Worm (Caenorhabditis elegans): ENCODE data around the gene T27E4.7.
A peak's percentile ranks its signal among the peaks of the same experiment; 100 is the strongest.

Gene T27E4.7

ce11 chrV:9094060-9094628 is 18.0 kb upstream of the T27E4.7 start (continued):
- TF ChIP-seq nhr-23 (tag; optimal IDR thresholded peaks at IDR 0.05), result no peak
- TF ChIP-seq jun-1 (tag; optimal IDR thresholded peaks at IDR 0.05), result peak; percentile 63
- peak; percentile 96 for TF ChIP-seq pha-4 (tag; optimal IDR thresholded peaks at IDR 0.05)
- peak; percentile 14 for TF ChIP-seq nfya-1 (tag; optimal IDR thresholded peaks at IDR 0.05; ENCODE audit: insufficient read depth)
- no peak for TF ChIP-seq aly-2 (tag; optimal IDR thresholded peaks at IDR 0.05)
- no peak for TF ChIP-seq nhr-77 (tag; optimal IDR thresholded peaks at IDR 0.05)
- TF ChIP-seq lin-39 (tag; optimal IDR thresholded peaks at IDR 0.05), result peak; percentile 76
- no peak for TF ChIP-seq elt-3 (tag; optimal IDR thresholded peaks at IDR 0.05)
- TF ChIP-seq ceh-82 (tag; optimal IDR thresholded peaks at IDR 0.05), result no peak
- TF ChIP-seq ama-1 (optimal IDR thresholded peaks at IDR 0.05), result no peak
- TF ChIP-seq nhr-11 (tag; optimal IDR thresholded peaks at IDR 0.05), result no peak
- no peak for TF ChIP-seq hmg-11 (tag; optimal IDR thresholded peaks at IDR 0.05)

DNA sequence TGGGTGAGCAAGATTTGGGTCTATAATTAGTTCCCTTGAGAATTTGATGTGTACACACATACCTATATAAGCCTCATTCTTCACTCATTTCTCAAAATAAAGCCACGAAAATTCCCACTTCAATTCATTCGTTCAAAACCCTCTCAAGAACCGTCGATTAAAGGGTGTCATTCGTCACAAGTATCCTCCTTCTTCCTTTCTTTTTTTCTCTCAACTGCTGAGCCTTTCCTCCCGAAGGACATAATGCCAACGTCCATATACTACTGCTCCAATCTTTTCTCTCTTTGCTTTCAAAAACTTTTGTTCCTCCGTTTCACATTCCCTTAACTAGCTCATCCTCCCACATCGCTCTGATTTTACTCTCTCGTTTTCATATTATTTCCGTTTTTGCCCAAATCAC is 16.1 kb upstream of the T27E4.7 start, which contains the start of gene T27E4.1:
Gene T27E4.1 (plus strand): TSS at position 137 of the 400 bp plus-strand sequence.
- TF ChIP-seq lin-39 (tag; optimal IDR thresholded peaks at IDR 0.05), result peak; percentile 44
- no peak for TF ChIP-seq daf-12 (tag; optimal IDR thresholded peaks at IDR 0.05)

- TF ChIP-seq ama-1 (optimal IDR thresholded peaks at IDR 0.05) (peak; percentile 99), unc-62 (GFP tag; optimal IDR thresholded peaks at IDR 0.05) (no peak), nfya-1 (tag; optimal IDR thresholded peaks at IDR 0.05; ENCODE audit: insufficient read depth) (peak; percentile 48), elt-2 (tag; optimal IDR thresholded peaks at IDR 0.05) (no peak), nhr-12 (tag; optimal IDR thresholded peaks at IDR 0.05) (no peak), ceh-28 (tag; optimal IDR thresholded peaks at IDR 0.05) (no peak), nhr-23 (tag; optimal IDR thresholded peaks at IDR 0.05) (no peak), lsy-12 (tag; optimal IDR thresholded peaks at IDR 0.05) (peak; percentile 42), fkh-10 (GFP tag; optimal IDR thresholded peaks at IDR 0.05) (no peak), snpc-4 (tag; optimal IDR thresholded peaks at IDR 0.05) (peak; percentile 10)
Observed at ce11 chrV:9088758-9089157, 12.6 kb upstream of the T27E4.7 start.

DNA sequence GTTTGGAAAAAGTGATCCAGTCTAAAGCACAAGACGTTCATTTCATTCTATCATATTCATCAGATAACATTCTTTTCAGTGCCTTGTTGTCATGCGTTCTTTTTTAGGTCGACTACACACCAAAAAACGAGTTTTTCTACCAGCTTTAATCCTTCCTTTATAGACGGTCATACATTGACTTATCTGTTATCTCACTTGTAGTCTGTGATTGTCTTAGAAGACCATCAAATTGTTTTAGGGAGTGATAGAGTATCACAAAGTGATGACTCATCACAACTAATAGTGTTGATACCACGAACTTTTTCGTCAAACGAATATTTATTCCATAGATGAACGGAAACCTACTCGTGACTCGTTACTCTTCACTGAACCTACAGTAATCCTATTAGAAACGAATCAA is 9.7 kb upstream of the T27E4.7 start:
- TF ChIP-seq egl-5 (tag; optimal IDR thresholded peaks at IDR 0.05), result no peak
- TF ChIP-seq skn-1 (tag; optimal IDR thresholded peaks at IDR 0.05), result no peak
- no peak for TF ChIP-seq lin-15B (tag; optimal IDR thresholded peaks at IDR 0.05)
- no peak for TF ChIP-seq ceh-16 (tag; optimal IDR thresholded peaks at IDR 0.05)
- TF ChIP-seq ztf-4 (tag; optimal IDR thresholded peaks at IDR 0.05), result no peak
- TF ChIP-seq daf-12 (tag; optimal IDR thresholded peaks at IDR 0.05), result no peak
- no peak for TF ChIP-seq ztf-11 (tag; optimal IDR thresholded peaks at IDR 0.05)
- TF ChIP-seq zag-1 (tag; optimal IDR thresholded peaks at IDR 0.05), result no peak
- TF ChIP-seq tbx-2 (tag; optimal IDR thresholded peaks at IDR 0.05), result peak; percentile 22
- TF ChIP-seq nhr-12 (tag; optimal IDR thresholded peaks at IDR 0.05), result no peak
- TF ChIP-seq nhr-11 (tag; optimal IDR thresholded peaks at IDR 0.05), result no peak
- peak; percentile 15 for TF ChIP-seq pqm-1 (tag; optimal IDR thresholded peaks at IDR 0.05)
- TF ChIP-seq elt-1 (tag; optimal IDR thresholded peaks at IDR 0.05), result no peak
- no peak for TF ChIP-seq mdl-1 (tag; optimal IDR thresholded peaks at IDR 0.05)
- no peak for TF ChIP-seq nhr-237 (tag; optimal IDR thresholded peaks at IDR 0.05)
- TF ChIP-seq lsy-12 (tag; optimal IDR thresholded peaks at IDR 0.05), result no peak
- TF ChIP-seq egl-27 (tag; optimal IDR thresholded peaks at IDR 0.05), result no peak
- peak; percentile 34 for TF ChIP-seq elt-2 (tag; optimal IDR thresholded peaks at IDR 0.05)
- no peak for TF ChIP-seq lin-39 (tag; optimal IDR thresholded peaks at IDR 0.05)
- TF ChIP-seq nfya-1 (tag; optimal IDR thresholded peaks at IDR 0.05; ENCODE audit: insufficient read depth), result no peak
- TF ChIP-seq ceh-28 (tag; optimal IDR thresholded peaks at IDR 0.05), result peak; percentile 58
- TF ChIP-seq fkh-10 (GFP tag; optimal IDR thresholded peaks at IDR 0.05), result no peak
- TF ChIP-seq jun-1 (tag; optimal IDR thresholded peaks at IDR 0.05), result peak; percentile 43
- TF ChIP-seq hmg-11 (tag; optimal IDR thresholded peaks at IDR 0.05), result no peak
- no peak for TF ChIP-seq nhr-76 (tag; optimal IDR thresholded peaks at IDR 0.05)
- peak; percentile 89 for TF ChIP-seq nhr-23 (tag; optimal IDR thresholded peaks at IDR 0.05)
- TF ChIP-seq fos-1 (tag; optimal IDR thresholded peaks at IDR 0.05), result no peak
- TF ChIP-seq nhr-28 (tag; optimal IDR thresholded peaks at IDR 0.05), result no peak
- TF ChIP-seq ama-1 (optimal IDR thresholded peaks at IDR 0.05), result no peak
- peak; percentile 88 for TF ChIP-seq nhr-43 (tag; optimal IDR thresholded peaks at IDR 0.05; ENCODE audit: poor library complexity, severe bottlenecking)
- TF ChIP-seq nhr-77 (tag; optimal IDR thresholded peaks at IDR 0.05), result no peak
- no peak for TF ChIP-seq aly-2 (tag; optimal IDR thresholded peaks at IDR 0.05)
- TF ChIP-seq eor-1 (tag; optimal IDR thresholded peaks at IDR 0.05), result no peak
- TF ChIP-seq mml-1 (tag; optimal IDR thresholded peaks at IDR 0.05), result no peak
- no peak for TF ChIP-seq ceh-82 (tag; optimal IDR thresholded peaks at IDR 0.05)
- no peak for TF ChIP-seq nhr-67 (tag; optimal IDR thresholded peaks at IDR 0.05)
- no peak for TF ChIP-seq fkh-2 (tag; optimal IDR thresholded peaks at IDR 0.05)
- TF ChIP-seq elt-3 (tag; optimal IDR thresholded peaks at IDR 0.05), result peak in 1 of 3 experiments; percentile 84
- no peak for TF ChIP-seq R02D3.7 (tag; optimal IDR thresholded peaks at IDR 0.05)
- TF ChIP-seq snpc-4 (tag; optimal IDR thresholded peaks at IDR 0.05), result no peak
- no peak for TF ChIP-seq sea-2 (GFP tag; optimal IDR thresholded peaks at IDR 0.05)
- TF ChIP-seq ceh-9 (tag; optimal IDR thresholded peaks at IDR 0.05), result no peak
